Fruit fly (Drosophila melanogaster) whole organism, larva: Measurements from ENCODE around the gene Acph-1.

ENCODE experiments used
- noc ChIP-seq: fragments of 200-800 bp; sonication (Bioruptor generic); optimal IDR thresholded peaks from 3 replicates; lab custom pipeline; 2019; ENCODE audit warnings: missing biosample characterization, mild to moderate bottlenecking, missing genetic modification characterization, moderate library complexity

The Acph-1 gene

dm6 chr3R:29993134-29993533 is at the start of gene Acph-1:
Acph-1 (minus strand) TSS chr3R:29993411.
- TF ChIP-seq noc (tag; lab: Kevin White, UChicago): no peak

dm6 chr3R:30040879-30041278 is 47.7 kb upstream of the Acph-1 start:
- TF ChIP-seq noc (tag; lab: Kevin White, UChicago): no peak

DNA sequence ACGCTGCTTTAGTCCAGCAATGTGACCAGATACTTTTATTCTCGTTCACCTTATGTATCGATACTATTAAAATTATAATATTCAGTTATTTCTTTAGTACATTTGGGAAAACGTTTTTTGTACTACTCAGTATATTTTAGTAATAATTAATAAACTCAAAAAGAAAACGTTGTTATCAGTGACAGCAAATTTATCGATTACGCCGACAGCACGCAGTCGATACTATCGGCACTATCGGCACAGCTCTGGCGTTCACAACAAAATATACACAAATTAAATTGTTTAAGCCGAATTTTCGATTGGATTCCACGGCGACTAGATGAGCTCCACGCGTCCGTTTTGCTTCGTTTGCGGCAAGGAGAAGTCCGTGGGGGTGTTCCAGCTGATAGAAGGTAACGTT is 46.3 kb upstream of the Acph-1 start, which contains the start of the genes janA, Sry-alpha and Sry-beta:
TSS of gene janA (minus strand) at position 40 of the 400 bp plus-strand sequence.
TSS of gene Sry-alpha (plus strand) at position 226 of the 400 bp plus-strand sequence.
TSS of gene Sry-beta (plus strand) at position 226 of the 400 bp plus-strand sequence.
- no peak for TF ChIP-seq noc (tag; lab: Kevin White, UChicago)

DNA sequence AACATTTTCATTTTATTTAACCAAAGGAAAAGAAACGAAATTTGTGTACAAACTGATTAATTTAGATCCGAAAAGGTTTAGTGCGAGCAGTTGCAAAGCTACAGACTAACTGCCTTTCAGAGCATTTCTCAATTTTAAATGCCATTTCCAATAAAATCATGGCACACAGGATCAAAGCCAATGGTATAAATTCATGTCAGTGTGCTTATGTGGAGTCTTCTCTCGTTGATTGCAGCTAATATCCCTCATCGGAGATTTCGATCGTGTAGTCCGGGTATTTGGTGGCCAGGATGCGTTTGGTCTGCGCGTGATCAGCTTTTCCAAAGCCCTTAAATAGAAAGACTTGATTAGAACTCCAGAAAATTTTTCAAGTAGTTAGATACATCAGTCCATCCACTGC is 45.4 kb upstream of the Acph-1 start, which contains the start of gene janB:
TSS of gene janB (minus strand) at position 101 of the 400 bp plus-strand sequence.
- no peak for TF ChIP-seq noc (tag; lab: Kevin White, UChicago)

DNA sequence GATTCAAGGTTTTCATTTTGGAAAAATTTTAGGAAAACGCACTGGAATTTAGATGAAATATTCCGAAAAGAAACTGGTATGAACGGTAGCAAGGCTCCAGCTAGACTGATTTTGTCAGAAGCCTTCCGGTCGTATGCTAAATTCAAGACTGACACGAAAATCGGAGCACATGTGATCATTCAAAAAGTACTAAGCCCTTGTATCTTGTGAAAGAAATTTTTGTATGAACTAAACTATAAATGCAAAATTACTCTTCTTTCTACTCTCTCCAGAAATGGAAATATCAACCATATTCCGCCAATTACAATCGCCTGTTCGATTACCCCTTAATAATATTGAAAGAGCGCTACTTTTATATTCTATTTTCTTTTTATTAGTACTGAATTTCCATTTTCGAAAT is 44.4 kb upstream of the Acph-1 start, which contains the start of gene ocn:
TSS of gene ocn (minus strand) at position 101 of the 400 bp plus-strand sequence.
- TF ChIP-seq noc (tag; lab: Kevin White, UChicago): no peak

DNA sequence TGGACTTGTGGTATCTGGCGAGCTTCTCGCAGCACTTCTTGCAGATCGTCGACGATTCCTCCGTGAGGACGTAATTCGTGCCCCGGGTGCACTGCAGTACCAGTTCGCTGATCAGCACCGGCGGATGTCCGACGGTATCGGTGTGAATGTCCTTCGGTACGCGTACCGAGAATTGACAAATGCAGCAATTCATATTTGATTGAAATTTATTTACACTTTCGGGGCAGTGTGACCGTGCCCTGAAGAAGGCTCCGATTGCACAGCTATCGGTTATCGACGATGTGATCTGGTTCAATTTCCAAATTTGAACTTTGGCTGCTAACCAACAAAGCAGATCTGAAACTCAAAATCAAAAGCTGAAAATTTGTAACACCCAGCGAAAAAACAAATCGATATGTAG is 43.4 kb upstream of the Acph-1 start, which contains the start of gene ZIPIC:
TSS of gene ZIPIC (minus strand) at position 262 of the 400 bp plus-strand sequence.
- no peak for TF ChIP-seq noc (tag; lab: Kevin White, UChicago)

DNA sequence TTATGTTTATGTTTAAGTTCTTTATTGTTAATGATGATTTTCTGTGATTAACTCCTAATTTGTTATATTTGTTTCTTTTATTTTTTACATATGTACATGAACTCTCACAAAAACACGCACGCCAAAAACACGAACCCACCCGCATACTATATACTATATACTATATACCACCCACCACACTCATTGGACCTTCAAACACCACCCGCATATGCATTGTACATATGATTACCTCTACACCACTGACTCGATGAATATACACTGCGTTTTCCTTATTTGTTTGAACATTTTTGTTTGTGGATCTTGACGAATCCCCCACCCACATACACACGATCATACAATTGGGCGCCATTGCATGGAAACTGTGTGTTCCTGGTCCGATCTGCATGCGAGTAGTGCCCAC is 39.1 kb upstream of the Acph-1 start:
- TF ChIP-seq noc (tag; lab: Kevin White, UChicago): no peak

DNA sequence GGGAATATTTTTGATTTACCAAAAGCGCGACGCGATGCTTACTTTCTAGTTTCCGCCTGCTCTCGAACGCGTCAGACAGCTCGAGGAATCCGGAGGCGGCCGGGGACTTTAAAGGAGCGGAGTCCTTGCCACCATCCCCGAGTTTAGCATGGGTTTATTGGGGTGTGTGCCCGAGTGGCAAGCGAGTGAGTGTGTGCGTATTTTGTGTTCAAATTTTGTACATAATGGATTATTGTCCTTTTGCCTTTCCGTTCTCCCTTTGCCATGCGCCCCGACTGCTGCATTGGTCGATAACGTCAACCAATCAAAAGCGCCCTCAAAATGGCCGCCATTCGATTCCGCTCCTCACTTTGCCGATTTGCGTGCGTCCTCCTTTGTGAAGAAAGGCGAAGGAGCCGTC is 36.9 kb upstream of the Acph-1 start:
- TF ChIP-seq noc (tag; lab: Kevin White, UChicago): no peak

dm6 chr3R:30023445-30023844 is 30.2 kb upstream of the Acph-1 start:
- no peak for TF ChIP-seq noc (tag; lab: Kevin White, UChicago)

dm6 chr3R:30022452-30023028 is 29.3 kb upstream of the Acph-1 start, which contains the start of the genes RpS28a and Axn:
RpS28a (minus strand) TSS chr3R:30022648.
Axn (plus strand) TSS chr3R:30022842.
- TF ChIP-seq noc (tag; lab: Kevin White, UChicago): no peak

dm6 chr3R:30021559-30022451 is 28.6 kb upstream of the Acph-1 start, which contains the start of gene Mgat2:
Mgat2 (minus strand) TSS chr3R:30022221.
- no peak for TF ChIP-seq noc (tag; lab: Kevin White, UChicago)

DNA sequence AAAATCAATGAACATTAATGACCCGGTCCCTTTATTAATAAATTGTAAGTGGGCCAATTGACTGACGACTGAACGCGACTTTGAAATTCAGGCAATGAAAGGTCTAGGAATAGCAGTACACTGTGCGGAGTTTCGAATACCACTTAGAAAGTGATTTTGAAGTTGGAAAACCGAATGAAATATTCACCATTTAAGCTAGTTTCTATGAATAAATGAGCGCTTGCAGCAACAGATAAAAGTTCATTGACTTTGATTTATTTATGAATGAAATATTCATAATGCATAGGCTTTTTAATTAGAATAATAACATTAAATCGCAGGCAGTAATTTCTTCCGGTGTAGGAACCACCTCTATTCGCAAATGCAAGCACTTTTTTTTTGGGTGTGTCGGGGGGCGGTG is 27.8 kb upstream of the Acph-1 start:
- no peak for TF ChIP-seq noc (tag; lab: Kevin White, UChicago)

DNA sequence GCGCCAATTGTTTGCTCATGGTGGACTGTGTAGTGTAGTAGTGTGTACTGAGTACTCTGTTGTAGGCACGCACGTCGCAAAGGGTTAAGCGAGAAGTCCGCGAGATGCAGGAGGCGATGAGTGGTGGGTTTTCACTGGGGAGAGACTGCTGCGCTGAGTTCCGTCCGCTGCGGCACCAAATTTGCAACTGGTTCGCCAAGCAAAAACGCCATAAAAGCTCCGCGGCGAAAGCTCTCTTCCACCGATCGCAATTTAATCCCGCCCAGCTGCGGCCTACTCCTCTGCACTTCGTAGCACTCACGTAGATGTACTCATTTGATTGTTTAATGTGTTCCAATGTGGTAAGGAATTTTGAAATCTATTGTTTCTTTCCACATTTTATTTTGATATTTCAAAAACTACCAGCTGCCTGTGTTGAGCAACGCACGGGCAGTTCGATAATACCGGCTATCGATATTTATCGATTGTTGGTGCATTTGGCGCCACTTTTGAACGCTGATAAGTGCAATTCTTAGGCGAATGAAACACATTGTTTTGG is 21.8 kb upstream of the Acph-1 start, which contains the start of gene CG7920:
TSS of gene CG7920 (minus strand) at position 308 of the 538 bp plus-strand sequence.
- TF ChIP-seq noc (tag; lab: Kevin White, UChicago): peak; percentile 42

- TF ChIP-seq noc (tag; lab: Kevin White, UChicago): no peak
These were observed 21.3 kb upstream of the Acph-1 start for dm6 chr3R:30014480-30014879.

- no peak for TF ChIP-seq noc (tag; lab: Kevin White, UChicago)
These were observed 20.7 kb upstream of the Acph-1 start for dm6 chr3R:30013909-30014308.
